Worm (Caenorhabditis elegans) whole organism, late embryonic: ENCODE measurements around the gene tsen-2.

Experiments
- F13H6.1 ChIP-seq: sonication (generic microtip); optimal IDR thresholded peaks from 2 replicates; lab custom pipeline; 2016; ENCODE audit warnings: missing genetic modification characterization, missing compliant biosample characterization
- K02D7.2 ChIP-seq: sonication (generic microtip); optimal IDR thresholded peaks from 2 replicates; lab custom pipeline; 2017; ENCODE audit warnings: mild to moderate bottlenecking, missing genetic modification characterization, missing compliant biosample characterization
- T23F11.4 ChIP-seq: fragments of 200-800 bp; sonication (Bioruptor generic); optimal IDR thresholded peaks from 2 replicates; lab custom pipeline; 2018; ENCODE audit warnings: mild to moderate bottlenecking, missing genetic modification characterization, missing compliant biosample characterization
- Y22D7AL.16 ChIP-seq: sonication (generic microtip); optimal IDR thresholded peaks from 2 replicates; lab custom pipeline; 2016; ENCODE audit warnings: missing genetic modification characterization, missing compliant biosample characterization
- ceh-14 ChIP-seq: sonication (generic microtip); optimal IDR thresholded peaks from 2 replicates; lab custom pipeline; 2016; ENCODE audit warnings: missing genotype, missing genetic modification characterization, missing compliant biosample characterization
- ceh-18 ChIP-seq: sonication (generic microtip); optimal IDR thresholded peaks from 2 replicates; lab custom pipeline; 2016; ENCODE audit warnings: missing genetic modification characterization, missing compliant biosample characterization
- ceh-24 ChIP-seq: sonication (generic microtip); optimal IDR thresholded peaks from 2 replicates; lab custom pipeline; 2016; ENCODE audit warnings: mild to moderate bottlenecking, missing genetic modification characterization, missing compliant biosample characterization
- ceh-30 ChIP-seq: fragments of 150-350 bp; optimal IDR thresholded peaks from 2 replicates; lab custom pipeline; 2014; ENCODE audit warnings: missing biosample characterization, missing genetic modification characterization
- ceh-31 ChIP-seq: sonication (generic microtip); optimal IDR thresholded peaks from 2 replicates; lab custom pipeline; 2016; ENCODE audit warnings: missing genetic modification characterization, missing compliant biosample characterization
- ceh-45 ChIP-seq: fragments of 200-800 bp; sonication (Bioruptor generic); IDR thresholded peaks from 2 replicates; pipeline ENCODE4 v1.3.6; 2022; ENCODE audit warnings: missing genetic modification reagents, missing genetic modification characterization, missing compliant biosample characterization
- ceh-9 ChIP-seq: sonication (generic microtip); optimal IDR thresholded peaks from 2 replicates; lab custom pipeline; 2016; ENCODE audit warnings: mild to moderate bottlenecking, missing genetic modification characterization, inconsistent platforms, missing compliant biosample characterization
- elt-2 ChIP-seq: sonication (generic microtip); optimal IDR thresholded peaks from 2 replicates; lab custom pipeline; 2016; ENCODE audit warnings: missing genetic modification reagents, missing genetic modification characterization, missing compliant biosample characterization
- elt-4 ChIP-seq: sonication (generic microtip); optimal IDR thresholded peaks from 2 replicates; lab custom pipeline; 2016; ENCODE audit warnings: missing genetic modification characterization, missing compliant biosample characterization
- eyg-1 ChIP-seq: sonication (generic microtip); optimal IDR thresholded peaks from 2 replicates; lab custom pipeline; 2016; ENCODE audit warnings: missing genotype, missing genetic modification characterization, missing compliant biosample characterization
- gmeb-2 ChIP-seq: sonication (generic microtip); optimal IDR thresholded peaks from 2 replicates; lab custom pipeline; 2016; ENCODE audit warnings: missing genetic modification characterization, inconsistent platforms, missing compliant biosample characterization
- hlh-13 ChIP-seq: fragments of 200-800 bp; sonication (Bioruptor generic); optimal IDR thresholded peaks from 2 replicates; lab custom pipeline; 2018; ENCODE audit warnings: mild to moderate bottlenecking, missing genetic modification characterization, missing compliant biosample characterization
- hlh-15 ChIP-seq: sonication (generic microtip); optimal IDR thresholded peaks from 2 replicates; lab custom pipeline; 2016; ENCODE audit warnings: missing genetic modification characterization, missing compliant biosample characterization
- hlh-30 ChIP-seq: sonication (generic microtip); optimal IDR thresholded peaks from 2 replicates; lab custom pipeline; 2017; ENCODE audit warnings: antibody characterized with exemption, missing genetic modification characterization, missing compliant biosample characterization; ENCODE audit not compliant: insufficient read depth
- hlh-6 ChIP-seq: sonication (generic microtip); optimal IDR thresholded peaks from 2 replicates; lab custom pipeline; 2016; ENCODE audit warnings: missing genotype, missing genetic modification characterization, missing compliant biosample characterization
- lin-11 ChIP-seq: fragments of 200-800 bp; sonication (Bioruptor generic); optimal IDR thresholded peaks from 2 replicates; lab custom pipeline; 2018; ENCODE audit warnings: mild to moderate bottlenecking, missing genetic modification characterization, missing compliant biosample characterization
- madf-2 ChIP-seq: sonication (generic microtip); optimal IDR thresholded peaks from 2 replicates; lab custom pipeline; 2017; ENCODE audit warnings: missing genetic modification characterization, missing compliant biosample characterization
- nfya-1 ChIP-seq: sonication (generic microtip); optimal IDR thresholded peaks from 2 replicates; lab custom pipeline; 2017; ENCODE audit warnings: missing genetic modification characterization, mild to moderate bottlenecking, missing compliant biosample characterization, antibody characterized with exemption, moderate library complexity
- npax-4 ChIP-seq: sonication (generic microtip); optimal IDR thresholded peaks from 2 replicates; lab custom pipeline; 2016; ENCODE audit warnings: missing genetic modification characterization, missing compliant biosample characterization
- odd-2 ChIP-seq: sonication (generic microtip); optimal IDR thresholded peaks from 2 replicates; lab custom pipeline; 2017; ENCODE audit warnings: antibody characterized with exemption, mild to moderate bottlenecking, missing genetic modification characterization, missing compliant biosample characterization
- pax-1 ChIP-seq: fragments of 150-350 bp; optimal IDR thresholded peaks from 2 replicates; lab custom pipeline; 2014; ENCODE audit warnings: missing biosample characterization, missing genetic modification characterization
- pha-4 ChIP-seq: fragments of 150-350 bp; optimal IDR thresholded peaks from 2 replicates; lab custom pipeline; 2018; ENCODE audit warnings: missing biosample characterization, missing genetic modification reagents, missing genetic modification characterization
- pros-1 ChIP-seq: fragments of 150-350 bp; optimal IDR thresholded peaks from 2 replicates; lab custom pipeline; 2014; ENCODE audit warnings: missing biosample characterization, missing genetic modification reagents, missing genetic modification characterization
- ref-2 ChIP-seq: sonication (generic microtip); optimal IDR thresholded peaks from 2 replicates; lab custom pipeline; 2016; ENCODE audit warnings: missing genetic modification characterization, missing compliant biosample characterization
- rnt-1 ChIP-seq: sonication (generic microtip); optimal IDR thresholded peaks from 2 replicates; lab custom pipeline; 2016; ENCODE audit warnings: missing genetic modification characterization, missing compliant biosample characterization
- sox-2 ChIP-seq: fragments of 200-800 bp; sonication (Bioruptor generic); IDR thresholded peaks from 2 replicates; pipeline ENCODE4 v1.3.6; 2022; ENCODE audit warnings: missing genetic modification reagents, missing genetic modification characterization, missing compliant biosample characterization
- sox-4 ChIP-seq: sonication (generic microtip); optimal IDR thresholded peaks from 2 replicates; lab custom pipeline; 2017; ENCODE audit warnings: mild to moderate bottlenecking, missing genetic modification characterization, inconsistent platforms, missing compliant biosample characterization
- tbx-2 ChIP-seq: sonication (generic microtip); optimal IDR thresholded peaks from 2 replicates; lab custom pipeline; 2016; ENCODE audit warnings: missing genetic modification characterization, missing compliant biosample characterization
- unc-3 ChIP-seq, 2 experiments: fragments of 200-800 bp in 1 of 2; sonication (Bioruptor generic) in 1 of 2; sonication (generic microtip) in 1 of 2; conservative IDR thresholded peaks in 1 of 2; optimal IDR thresholded peaks in 1 of 2; 2 replicates each; pipeline versions ENCODE4 v1.3.6 to Lab custom; 2016 to 2022; ENCODE audit warnings: missing compliant biosample characterization in 2 of 2, missing genetic modification characterization in 2 of 2, missing genetic modification reagents in 1 of 2
- ztf-16 ChIP-seq: sonication (generic microtip); optimal IDR thresholded peaks from 2 replicates; lab custom pipeline; 2017; ENCODE audit warnings: missing genetic modification characterization, missing compliant biosample characterization

Gene tsen-2

DNA sequence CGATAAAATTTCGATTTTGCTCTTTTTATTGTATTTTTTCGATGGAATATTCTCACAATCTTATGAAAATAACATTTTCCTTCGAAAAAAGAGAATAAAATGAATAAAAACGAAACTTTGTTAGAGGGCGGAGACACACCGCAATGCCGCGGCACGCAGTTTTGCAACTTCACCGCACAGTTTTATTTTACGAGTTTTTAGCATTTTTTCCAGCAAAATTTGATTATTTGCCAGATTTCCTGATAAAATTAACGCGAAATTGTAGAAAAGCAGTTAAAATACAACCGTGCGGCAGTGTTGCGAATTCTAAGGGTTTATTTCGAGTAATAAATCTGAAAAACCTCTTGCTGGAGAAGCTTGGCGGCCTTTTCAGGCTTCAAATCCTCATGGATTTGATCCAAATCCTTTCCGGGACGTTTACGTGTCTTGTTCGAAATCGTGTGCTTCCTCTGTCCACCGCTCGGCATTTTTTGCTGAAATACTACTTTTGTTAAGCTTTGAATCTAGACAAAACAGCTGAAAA is 20.2 kb upstream of the tsen-2 start, which contains the start of gene znf-593:
TSS of gene znf-593 (minus strand) at position 473 of the 523 bp plus-strand sequence.
- TF ChIP-seq K02D7.2 (peak; percentile 28), ceh-14 (tag; lab: Kevin White, UChicago) (no peak)

ce11 chrIII:11917525-11917924 is 19.5 kb upstream of the tsen-2 start:
- no peak for TF ChIP-seq rnt-1
- no peak for TF ChIP-seq ceh-30 (tag; lab: Kevin White, UChicago)
- no peak for TF ChIP-seq tbx-2 (tag; lab: Kevin White, UChicago)
- no peak for TF ChIP-seq pros-1 (tag; lab: Kevin White, UChicago)
- no peak for TF ChIP-seq elt-2 (tag; lab: Kevin White, UChicago)
- TF ChIP-seq lin-11 = no peak
- TF ChIP-seq T23F11.4 (GFP tag; lab: Kevin White, UChicago) = no peak
- no peak for TF ChIP-seq ceh-31 (tag; lab: Kevin White, UChicago)
- TF ChIP-seq madf-2 (tag; lab: Kevin White, UChicago) = no peak
- TF ChIP-seq npax-4 (tag; lab: Kevin White, UChicago) = no peak
- no peak for TF ChIP-seq ceh-18
- TF ChIP-seq eyg-1 (tag; lab: Kevin White, UChicago) = no peak
- TF ChIP-seq hlh-13 (GFP tag; lab: Kevin White, UChicago) = no peak
- TF ChIP-seq ztf-16 (tag; lab: Kevin White, UChicago) = no peak

DNA sequence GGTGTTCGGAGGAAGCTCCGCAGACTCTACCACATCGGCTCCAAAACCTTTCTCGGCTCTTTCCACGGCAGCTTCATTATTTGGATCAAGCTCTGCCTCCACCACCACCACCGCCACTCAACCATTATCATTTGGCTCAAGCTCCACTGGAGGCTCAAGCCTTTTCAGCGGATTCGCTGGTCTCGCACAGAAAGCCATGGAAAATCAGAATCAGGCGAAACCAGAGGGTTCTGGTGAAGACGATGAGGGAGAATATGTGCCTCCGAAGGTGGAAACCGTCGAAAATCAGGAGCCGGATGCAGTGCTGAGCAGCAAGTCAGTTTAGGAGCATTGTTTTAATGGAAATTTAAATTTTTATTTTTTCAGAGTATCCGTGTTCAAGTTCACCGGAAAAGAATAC is 19.0 kb upstream of the tsen-2 start:
- TF ChIP-seq ceh-9 (tag; lab: Kevin White, UChicago) (no peak), sox-2 (no peak), hlh-6 (peak; percentile 14), elt-2 (tag; lab: Kevin White, UChicago) (no peak)

ce11 chrIII:11916260-11916659 is 18.2 kb upstream of the tsen-2 start:
- TF ChIP-seq sox-4 = no peak
- no peak for TF ChIP-seq unc-3 (GFP tag; conservative IDR thresholded peaks at IDR 0.05; lab: Robert Waterston, UW)
- no peak for TF ChIP-seq unc-3 (tag; optimal IDR thresholded peaks at IDR 0.05; lab: Kevin White, UChicago)
- TF ChIP-seq T23F11.4 (GFP tag; lab: Kevin White, UChicago) = no peak
- no peak for TF ChIP-seq gmeb-2 (tag; lab: Kevin White, UChicago)
- TF ChIP-seq Y22D7AL.16 = no peak
- no peak for TF ChIP-seq odd-2 (tag; lab: Kevin White, UChicago)
- TF ChIP-seq elt-4 (tag; lab: Kevin White, UChicago) = no peak
- TF ChIP-seq ztf-16 (tag; lab: Kevin White, UChicago) = no peak
- TF ChIP-seq pha-4 (tag; lab: Kevin White, UChicago) = no peak
- no peak for TF ChIP-seq hlh-15
- TF ChIP-seq, all 69 proteins: peak for 0

ce11 chrIII:11915666-11916065 is 17.6 kb upstream of the tsen-2 start, which contains the start of the genes ndab-1 and npp-16:
Gene ndab-1, minus strand, starts transcription at chrIII:11915712.
Gene npp-16, plus strand, starts transcription at chrIII:11915928.
- peak; percentile 17 for TF ChIP-seq nfya-1
- no peak for TF ChIP-seq ceh-9 (tag; lab: Kevin White, UChicago)
- peak; percentile 8 for TF ChIP-seq ref-2
- peak; percentile 14 for TF ChIP-seq K02D7.2
- no peak for TF ChIP-seq pax-1 (tag; lab: Kevin White, UChicago)

DNA sequence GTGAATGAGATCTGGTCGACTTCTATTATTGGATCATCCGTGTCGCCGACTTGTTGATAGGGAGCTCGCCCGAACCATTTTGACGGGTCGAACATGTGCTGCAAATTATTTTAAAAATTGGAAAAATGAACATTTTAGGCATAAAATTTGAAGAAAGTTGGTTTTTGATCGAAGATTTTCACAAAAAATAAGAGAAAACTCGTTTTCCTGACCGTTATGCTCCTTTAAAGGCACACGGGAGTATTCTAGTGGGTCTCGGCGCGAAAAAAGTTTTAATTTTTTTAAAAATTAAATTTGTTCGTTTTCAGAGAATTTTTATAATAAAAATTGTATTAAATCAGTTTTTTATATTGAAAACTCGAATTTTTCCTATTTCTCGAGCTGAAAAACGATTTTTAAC is 16.2 kb upstream of the tsen-2 start, which contains the start of gene Y56A3A.16:
TSS of gene Y56A3A.16 (minus strand) at position 101 of the 400 bp plus-strand sequence.
- no peak for TF ChIP-seq ceh-45
- TF ChIP-seq nfya-1 = no peak
- TF ChIP-seq F13H6.1 (tag; lab: Kevin White, UChicago) = no peak
- no peak for TF ChIP-seq npax-4 (tag; lab: Kevin White, UChicago)
- no peak for TF ChIP-seq elt-4 (tag; lab: Kevin White, UChicago)
- no peak for TF ChIP-seq ceh-24 (tag; lab: Kevin White, UChicago)
- TF ChIP-seq T23F11.4 (GFP tag; lab: Kevin White, UChicago) = no peak
- no peak for TF ChIP-seq hlh-30 (tag; lab: Kevin White, UChicago)
